Fruit fly (Drosophila melanogaster) whole organism, embryonic: ENCODE data around the gene sdt.

ENCODE experiments used
- ATbp ChIP-seq: fragments of 200-800 bp; sonication (Bioruptor generic); optimal IDR thresholded peaks from 2 replicates; lab custom pipeline; 2017; ENCODE audit warnings: missing biosample characterization, mild to moderate bottlenecking, missing genetic modification characterization, missing genetic modification reagents
- CG14667 ChIP-seq: fragments of 200-800 bp; sonication (Bioruptor generic); IDR thresholded peaks from 2 replicates; pipeline ENCODE4 v1.3.6; 2022; ENCODE audit warnings: missing biosample characterization, missing genetic modification characterization
- CG1602 ChIP-seq: fragments of 200-800 bp; sonication (Bioruptor generic); optimal IDR thresholded peaks from 3 replicates; lab custom pipeline; 2016; ENCODE audit warnings: missing biosample characterization, missing genetic modification characterization
- CG16813 ChIP-seq: fragments of 200-800 bp; sonication (Bioruptor generic); IDR thresholded peaks from 3 replicates; pipeline ENCODE4 v1.3.6; 2022; ENCODE audit warnings: missing biosample characterization, missing genetic modification characterization; ENCODE audit not compliant: partially characterized antibody
- CG16863 ChIP-seq: fragments of 200-800 bp; sonication (Bioruptor generic); optimal IDR thresholded peaks from 3 replicates; lab custom pipeline; 2016; ENCODE audit warnings: missing biosample characterization, missing genetic modification characterization
- CG17568 ChIP-seq: fragments of 200-800 bp; sonication (Bioruptor generic); optimal IDR thresholded peaks from 2 replicates; lab custom pipeline; 2018; ENCODE audit warnings: missing biosample characterization, mild to moderate bottlenecking, missing genetic modification characterization, moderate library complexity
- CG18262 ChIP-seq: fragments of 200-800 bp; optimal IDR thresholded peaks from 3 replicates; lab custom pipeline; 2019; ENCODE audit warnings: missing biosample characterization, mild to moderate bottlenecking, missing genetic modification characterization, moderate library complexity
- CG1832 ChIP-seq: fragments of 200-800 bp; sonication (Bioruptor generic); optimal IDR thresholded peaks from 2 replicates; lab custom pipeline; 2017; ENCODE audit warnings: missing biosample characterization, mild to moderate bottlenecking, missing genetic modification characterization, inconsistent platforms
- CG2116 ChIP-seq: fragments of 200-800 bp; sonication (Bioruptor generic); optimal IDR thresholded peaks from 3 replicates; lab custom pipeline; 2018; ENCODE audit warnings: missing biosample characterization, mild to moderate bottlenecking, missing genetic modification characterization
- CG34422 ChIP-seq: fragments of 200-800 bp; sonication (Bioruptor generic); IDR thresholded peaks from 3 replicates; pipeline ENCODE4 v1.3.6; 2022; ENCODE audit warnings: missing biosample characterization, missing genetic modification characterization
- CG4707 ChIP-seq: fragments of 200-800 bp; sonication (Bioruptor generic); optimal IDR thresholded peaks from 2 replicates; lab custom pipeline; 2018; ENCODE audit warnings: missing biosample characterization, mild to moderate bottlenecking, missing genetic modification characterization, moderate library complexity
- CG4854 ChIP-seq: fragments of 200-800 bp; sonication (Bioruptor generic); optimal IDR thresholded peaks from 2 replicates; lab custom pipeline; 2016; ENCODE audit warnings: missing biosample characterization, missing genetic modification characterization, inconsistent platforms
- CG6683 ChIP-seq: fragments of 200-800 bp; sonication (Bioruptor generic); optimal IDR thresholded peaks from 2 replicates; lab custom pipeline; 2017; ENCODE audit warnings: missing biosample characterization, mild to moderate bottlenecking, missing genetic modification characterization, missing genetic modification reagents
- CG8765 ChIP-seq: fragments of 200-800 bp; sonication (Bioruptor generic); IDR thresholded peaks from 2 replicates; pipeline ENCODE4 v1.3.6; 2022; ENCODE audit warnings: missing biosample characterization, missing genetic modification characterization
- CG9797 ChIP-seq: fragments of 200-800 bp; sonication (Bioruptor generic); optimal IDR thresholded peaks from 3 replicates; lab custom pipeline; 2018; ENCODE audit warnings: missing biosample characterization, mild to moderate bottlenecking, missing genetic modification characterization
- CG9817 ChIP-seq: fragments of 200-800 bp; sonication (Bioruptor generic); optimal IDR thresholded peaks from 2 replicates; lab custom pipeline; 2018; ENCODE audit warnings: missing biosample characterization, mild to moderate bottlenecking, missing genetic modification characterization, moderate library complexity
- Dp ChIP-seq: fragments of 200-800 bp; sonication (Bioruptor generic); optimal IDR thresholded peaks from 2 replicates; lab custom pipeline; 2018; ENCODE audit warnings: missing biosample characterization, mild to moderate bottlenecking, missing genetic modification characterization, moderate library complexity
- Fer2 ChIP-seq: fragments of 200-800 bp; sonication (Bioruptor generic); optimal IDR thresholded peaks from 2 replicates; lab custom pipeline; 2018; ENCODE audit warnings: missing biosample characterization, mild to moderate bottlenecking, missing genetic modification characterization, moderate library complexity
- Gug ChIP-seq: fragments of 200-800 bp; sonication (Bioruptor generic); IDR thresholded peaks from 4 replicates; pipeline ENCODE4 v1.3.6; 2022; ENCODE audit warnings: missing biosample characterization, missing genetic modification characterization
- HHEX ChIP-seq: fragments of 200-800 bp; sonication (Bioruptor generic); optimal IDR thresholded peaks from 3 replicates; lab custom pipeline; 2017; ENCODE audit warnings: missing biosample characterization, mild to moderate bottlenecking, missing genetic modification characterization, missing genetic modification reagents
- HLH54F ChIP-seq: fragments of 200-800 bp; sonication (Bioruptor generic); optimal IDR thresholded peaks from 3 replicates; lab custom pipeline; 2016; ENCODE audit warnings: missing biosample characterization, missing genetic modification characterization
- Hr39 ChIP-seq: fragments of >200 bp; optimal IDR thresholded peaks from 2 replicates; lab custom pipeline; 2017
- Mad ChIP-seq: fragments of 200-800 bp; sonication (Bioruptor generic); optimal IDR thresholded peaks from 2 replicates; lab custom pipeline; 2016; ENCODE audit warnings: missing biosample characterization, missing genetic modification characterization
- Opbp ChIP-seq: fragments of 200-800 bp; sonication (Bioruptor generic); IDR thresholded peaks from 3 replicates; pipeline ENCODE4 v1.3.6; 2022; ENCODE audit warnings: missing biosample characterization, missing genetic modification characterization; ENCODE audit not compliant: partially characterized antibody
- Sin3A ChIP-seq: fragments of >200 bp; optimal IDR thresholded peaks from 2 replicates; lab custom pipeline; 2018
- Xbp1 ChIP-seq: fragments of 200-800 bp; sonication (Bioruptor generic); optimal IDR thresholded peaks from 3 replicates; lab custom pipeline; 2016; ENCODE audit warnings: missing biosample characterization, mild to moderate bottlenecking, missing genetic modification characterization
- Xrp1 ChIP-seq: fragments of 200-800 bp; sonication (Bioruptor generic); IDR thresholded peaks from 2 replicates; pipeline ENCODE4 v1.3.6; 2022; ENCODE audit warnings: missing biosample characterization, missing genetic modification characterization
- abd-A ChIP-seq: fragments of 200-800 bp; sonication (Bioruptor generic); optimal IDR thresholded peaks from 3 replicates; lab custom pipeline; 2019; ENCODE audit warnings: missing biosample characterization, mild to moderate bottlenecking, missing genetic modification characterization, moderate library complexity
- al ChIP-seq: fragments of 200-800 bp; sonication (Bioruptor generic); IDR thresholded peaks from 2 replicates; pipeline ENCODE4 v1.3.6; 2022; ENCODE audit warnings: missing biosample characterization, missing genetic modification characterization
- amos ChIP-seq: fragments of 200-800 bp; sonication (Bioruptor generic); IDR thresholded peaks from 2 replicates; pipeline ENCODE4 v1.3.6; 2022; ENCODE audit warnings: missing biosample characterization, missing genetic modification characterization; ENCODE audit not compliant: partially characterized antibody
- aop ChIP-seq: fragments of 200-800 bp; sonication (Bioruptor generic); IDR thresholded peaks from 2 replicates; pipeline ENCODE4 v1.3.6; 2022; ENCODE audit warnings: missing biosample characterization, missing genetic modification characterization
- ems ChIP-seq: fragments of 200-800 bp; sonication (Bioruptor generic); optimal IDR thresholded peaks from 3 replicates; lab custom pipeline; 2016; ENCODE audit warnings: missing biosample characterization, missing genetic modification characterization
- en ChIP-seq: fragments of 200-800 bp; sonication (Bioruptor generic); optimal IDR thresholded peaks from 2 replicates; lab custom pipeline; 2016; ENCODE audit warnings: missing biosample characterization, missing genetic modification characterization
- gro ChIP-seq: fragments of 200-800 bp; sonication (Bioruptor generic); optimal IDR thresholded peaks from 2 replicates; lab custom pipeline; 2016; ENCODE audit warnings: missing biosample characterization, missing genetic modification characterization
- gt ChIP-seq: fragments of 200-800 bp; sonication (Bioruptor generic); IDR thresholded peaks from 2 replicates; pipeline ENCODE4 v1.3.6; 2022; ENCODE audit warnings: missing biosample characterization, missing genetic modification characterization
- her ChIP-seq: fragments of 200-800 bp; sonication (Bioruptor generic); optimal IDR thresholded peaks from 2 replicates; lab custom pipeline; 2016; ENCODE audit warnings: missing biosample characterization, missing genetic modification characterization
- jing ChIP-seq: fragments of 200-800 bp; sonication (Bioruptor generic); optimal IDR thresholded peaks from 2 replicates; lab custom pipeline; 2018; ENCODE audit warnings: missing biosample characterization, mild to moderate bottlenecking, missing genetic modification characterization
- jumu ChIP-seq: fragments of 200-800 bp; sonication (Bioruptor generic); optimal IDR thresholded peaks from 3 replicates; lab custom pipeline; 2016; ENCODE audit warnings: missing biosample characterization, missing genetic modification characterization
- knrl ChIP-seq: fragments of 200-800 bp; sonication (Bioruptor generic); IDR thresholded peaks from 3 replicates; pipeline ENCODE4 v1.3.6; 2022; ENCODE audit warnings: missing biosample characterization, missing genetic modification characterization; ENCODE audit not compliant: partially characterized antibody
- lbe ChIP-seq: fragments of 200-800 bp; sonication (Bioruptor generic); optimal IDR thresholded peaks from 2 replicates; lab custom pipeline; 2016; ENCODE audit warnings: missing biosample characterization, mild to moderate bottlenecking, missing genetic modification characterization
- nau ChIP-seq: fragments of 200-800 bp; sonication (Bioruptor generic); optimal IDR thresholded peaks from 3 replicates; lab custom pipeline; 2017; ENCODE audit warnings: missing biosample characterization, mild to moderate bottlenecking, missing genetic modification characterization, missing genetic modification reagents
- onecut ChIP-seq: fragments of 200-800 bp; sonication (Bioruptor generic); IDR thresholded peaks from 2 replicates; pipeline ENCODE4 v1.3.6; 2022; ENCODE audit warnings: missing biosample characterization, missing genetic modification characterization
- org-1 ChIP-seq: fragments of 200-800 bp; sonication (Bioruptor generic); optimal IDR thresholded peaks from 2 replicates; lab custom pipeline; 2017; ENCODE audit warnings: missing biosample characterization, missing genetic modification characterization
- pnt ChIP-seq: fragments of 200-800 bp; sonication (Bioruptor generic); optimal IDR thresholded peaks from 3 replicates; lab custom pipeline; 2016; ENCODE audit warnings: missing biosample characterization, missing genetic modification characterization
- psq ChIP-seq: fragments of 200-800 bp; sonication (Bioruptor generic); optimal IDR thresholded peaks from 2 replicates; lab custom pipeline; 2017; ENCODE audit warnings: missing biosample characterization, missing genetic modification characterization
- sim ChIP-seq: fragments of 200-800 bp; sonication (Bioruptor generic); IDR thresholded peaks from 2 replicates; pipeline ENCODE4 v1.3.6; 2022; ENCODE audit warnings: missing biosample characterization, missing genetic modification characterization
- sr ChIP-seq: fragments of 200-800 bp; sonication (Bioruptor generic); IDR thresholded peaks from 3 replicates; pipeline ENCODE4 v1.3.6; 2022; ENCODE audit warnings: missing biosample characterization, missing genetic modification characterization
- tna ChIP-seq: fragments of 200-800 bp; sonication (Bioruptor generic); IDR thresholded peaks from 2 replicates; pipeline ENCODE4 v1.3.6; 2022; ENCODE audit warnings: missing biosample characterization, missing genetic modification characterization; ENCODE audit not compliant: partially characterized antibody
- twi ChIP-seq: fragments of 200-800 bp; optimal IDR thresholded peaks from 2 replicates; lab custom pipeline; 2019; ENCODE audit warnings: missing biosample characterization, mild to moderate bottlenecking, missing genetic modification characterization, moderate library complexity
- vfl ChIP-seq: fragments of 200-800 bp; sonication (Bioruptor generic); optimal IDR thresholded peaks from 2 replicates; lab custom pipeline; 2016; ENCODE audit warnings: missing biosample characterization, missing genetic modification characterization
- vvl ChIP-seq: fragments of 200-800 bp; sonication (Bioruptor generic); IDR thresholded peaks from 2 replicates; pipeline ENCODE4 v1.3.6; 2022; ENCODE audit warnings: missing biosample characterization, missing genetic modification characterization
- zf30C ChIP-seq: fragments of 200-800 bp; sonication (Bioruptor generic); optimal IDR thresholded peaks from 3 replicates; lab custom pipeline; 2018; ENCODE audit warnings: missing biosample characterization, mild to moderate bottlenecking, missing genetic modification characterization

The sdt gene

DNA sequence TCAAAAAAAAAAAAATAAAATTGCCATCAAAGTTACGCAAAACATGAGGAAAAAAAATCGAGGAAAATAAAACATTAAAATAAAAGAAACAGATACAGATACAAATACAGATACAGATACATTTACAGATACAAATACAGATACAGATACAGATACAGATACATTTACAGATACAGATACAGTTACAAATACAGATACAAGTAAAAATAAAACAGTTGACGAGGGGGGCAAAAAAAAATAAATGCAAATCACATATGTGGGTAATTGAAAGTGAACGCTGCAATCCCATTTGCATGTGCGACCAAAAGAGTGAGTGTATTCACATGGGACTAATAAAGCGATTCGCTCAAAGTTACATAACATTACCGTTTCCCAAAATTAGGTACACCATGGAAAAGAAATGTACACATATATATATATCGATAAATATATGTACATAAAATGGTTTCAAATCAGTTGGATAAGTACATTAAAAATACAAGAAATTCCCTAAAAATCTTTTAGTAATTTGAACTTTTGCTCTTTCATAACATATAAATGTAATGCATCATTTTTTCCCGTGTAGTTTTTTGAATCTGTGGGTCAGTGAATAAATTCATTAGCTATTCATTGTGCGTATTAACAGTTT is 27.4 kb downstream of the sdt start (continued):
- no peak for TF ChIP-seq CG1832 (GFP tag; lab: Kevin White, UChicago)
- TF ChIP-seq her, result no peak
- TF ChIP-seq Opbp (GFP tag; lab: Robert Waterston, UW), result no peak
- no peak for TF ChIP-seq gro (GFP tag; lab: Kevin White, UChicago)
- TF ChIP-seq twi, result no peak
- TF ChIP-seq CG6683 (GFP tag; lab: Kevin White, UChicago), result no peak
- peak; percentile 72 for TF ChIP-seq vvl
- TF ChIP-seq Gug (GFP tag; lab: Robert Waterston, UW), result no peak
- no peak for TF ChIP-seq Dp (GFP tag; lab: Kevin White, UChicago)
- TF ChIP-seq zf30C (GFP tag; lab: Kevin White, UChicago), result no peak
- no peak for TF ChIP-seq CG9817 (tag; lab: Kevin White, UChicago)
- TF ChIP-seq CG17568, result no peak
- TF ChIP-seq sim (GFP tag; lab: Robert Waterston, UW), result no peak
- TF ChIP-seq gt (GFP tag; lab: Robert Waterston, UW), result no peak
- TF ChIP-seq CG14667 (GFP tag; lab: Robert Waterston, UW), result peak; percentile 28; the same call in 1 of the 2 replicates
- TF ChIP-seq HHEX (GFP tag; lab: Kevin White, UChicago), result no peak
- peak; percentile 52 for TF ChIP-seq CG18262 (tag; lab: Kevin White, UChicago)
- no peak for TF ChIP-seq HLH54F (GFP tag; lab: Kevin White, UChicago)
- TF ChIP-seq sr (GFP tag; lab: Robert Waterston, UW), result no peak
- TF ChIP-seq CG4707 (GFP tag; lab: Kevin White, UChicago), result peak; percentile 1
- no peak for TF ChIP-seq abd-A
- no peak for TF ChIP-seq CG16863 (GFP tag; lab: Kevin White, UChicago)
- TF ChIP-seq jing (GFP tag; lab: Kevin White, UChicago), result no peak
- no peak for TF ChIP-seq aop (GFP tag; lab: Robert Waterston, UW)
- peak; percentile 6 for TF ChIP-seq ATbp (GFP tag; lab: Kevin White, UChicago)
- TF ChIP-seq CG9797 (GFP tag; lab: Kevin White, UChicago), result no peak
- TF ChIP-seq Fer2 (tag; lab: Kevin White, UChicago), result no peak
- no peak for TF ChIP-seq ems (GFP tag; lab: Kevin White, UChicago)
- TF ChIP-seq tna (GFP tag; lab: Robert Waterston, UW), result no peak
- no peak for TF ChIP-seq Hr39 (lab: Kevin White, UChicago)
- no peak for TF ChIP-seq CG34422 (GFP tag; lab: Robert Waterston, UW)
- no peak for TF ChIP-seq knrl
- no peak for TF ChIP-seq CG1602
- TF ChIP-seq Sin3A (lab: Kevin White, UChicago), result no peak
- no peak for TF ChIP-seq pnt (GFP tag; lab: Kevin White, UChicago)
- TF ChIP-seq org-1 (GFP tag; lab: Kevin White, UChicago), result no peak
- peak; percentile 33 for TF ChIP-seq Xbp1 (GFP tag; lab: Kevin White, UChicago)
- TF ChIP-seq lbe (GFP tag; lab: Kevin White, UChicago), result no peak
- no peak for TF ChIP-seq jumu (GFP tag; lab: Kevin White, UChicago)
- no peak for TF ChIP-seq psq (GFP tag; lab: Kevin White, UChicago)
- TF ChIP-seq Xrp1, result peak; percentile 52; the same call in 1 of the 2 replicates
- no peak for TF ChIP-seq CG8765
- no peak for TF ChIP-seq amos
- TF ChIP-seq onecut, result peak; percentile 25; the same call in 1 of the 2 replicates
- TF ChIP-seq CG16813 (GFP tag; lab: Robert Waterston, UW), result no peak
- TF ChIP-seq CG2116 (GFP tag; lab: Kevin White, UChicago), result no peak
- no peak for TF ChIP-seq CG4854 (GFP tag; lab: Kevin White, UChicago)
- TF ChIP-seq al (GFP tag; lab: Robert Waterston, UW), result no peak
- TF ChIP-seq nau (GFP tag; lab: Kevin White, UChicago), result no peak
- no peak for TF ChIP-seq Mad (GFP tag; lab: Kevin White, UChicago)
- no peak for TF ChIP-seq en (GFP tag; lab: Kevin White, UChicago)
- TF ChIP-seq vfl, result no peak
